Fruit fly (Drosophila melanogaster) whole organism, wandering third instar larva: ENCODE measurements around the gene Ts.

Experiments used
- CrebA ChIP-seq: fragments of 200-800 bp; sonication (Bioruptor generic); optimal IDR thresholded peaks from 2 replicates; lab custom pipeline; 2016; ENCODE audit warnings: missing biosample characterization, mild to moderate bottlenecking, missing genetic modification characterization, borderline replicate concordance
- Dif ChIP-seq: fragments of 200-275, 200-300 bp; sonication (Bioruptor generic); optimal IDR thresholded peaks from 2 replicates; lab custom pipeline; 2018; ENCODE audit warnings: missing biosample characterization, missing genetic modification characterization; ENCODE audit not compliant: partially characterized antibody
- Vsx2 ChIP-seq: fragments of 200-300, 225-300 bp; sonication (Bioruptor generic); optimal IDR thresholded peaks from 2 replicates; lab custom pipeline; 2018; ENCODE audit warnings: missing biosample characterization, missing genetic modification characterization; ENCODE audit not compliant: partially characterized antibody
- br ChIP-seq: fragments of 200-800 bp; sonication (Bioruptor generic); optimal IDR thresholded peaks from 2 replicates; lab custom pipeline; 2016; ENCODE audit warnings: missing biosample characterization, missing genetic modification characterization
- h ChIP-seq: fragments of 200-800 bp; sonication (Bioruptor generic); optimal IDR thresholded peaks from 3 replicates; lab custom pipeline; 2016; ENCODE audit warnings: missing biosample characterization, mild to moderate bottlenecking, missing genetic modification characterization
- jim ChIP-seq: fragments of 175-275, 200-325 bp; sonication (Bioruptor generic); optimal IDR thresholded peaks from 2 replicates; lab custom pipeline; 2016; ENCODE audit warnings: missing biosample characterization, mild to moderate bottlenecking, missing genetic modification characterization

- TF ChIP-seq h (GFP tag; lab: Kevin White, UChicago): no peak
- TF ChIP-seq CrebA: no peak
- TF ChIP-seq Vsx2 (GFP tag; lab: Kevin White, UChicago): no peak
- TF ChIP-seq jim (GFP tag; lab: Kevin White, UChicago): no peak
- TF ChIP-seq Dif (GFP tag; lab: Kevin White, UChicago): no peak
- TF ChIP-seq br (GFP tag; lab: Kevin White, UChicago): no peak
These were observed 48.8 kb downstream of the Ts start for dm6 chr2L:2920641-2921040.
